Worm (Caenorhabditis elegans) whole organism, midembryonic: ENCODE results near the gene C49C3.20.

ENCODE experiments used
- T22C8.4 ChIP-seq: fragments of 200-800 bp; sonication (Bioruptor generic); IDR thresholded peaks from 2 replicates; pipeline ENCODE4 v1.3.6; 2022; ENCODE audit warnings: missing genetic modification characterization, missing compliant biosample characterization
- klf-2 ChIP-seq: fragments of 200-800 bp; sonication (Bioruptor generic); conservative IDR thresholded peaks from 2 replicates; pipeline ENCODE4 v1.3.6; 2022; ENCODE audit warnings: missing genetic modification reagents, missing genetic modification characterization, missing compliant biosample characterization
- med-1 ChIP-seq: sonication (generic microtip); optimal IDR thresholded peaks from 2 replicates; lab custom pipeline; 2017; ENCODE audit warnings: missing genetic modification characterization, mild to moderate bottlenecking, missing compliant biosample characterization, antibody characterized with exemption, missing genetic modification reagents; ENCODE audit not compliant: insufficient read depth
- ref-1 ChIP-seq: fragments of 200-800 bp; sonication (Bioruptor generic); conservative IDR thresholded peaks from 2 replicates; pipeline ENCODE4 v1.3.6; 2022; ENCODE audit warnings: missing genetic modification reagents, missing genetic modification characterization, missing compliant biosample characterization
- ztf-23 ChIP-seq: fragments of 200-800 bp; sonication (Bioruptor generic); IDR thresholded peaks from 2 replicates; pipeline ENCODE4 v1.3.6; 2022; ENCODE audit warnings: missing genetic modification reagents, missing genetic modification characterization, missing compliant biosample characterization

DNA sequence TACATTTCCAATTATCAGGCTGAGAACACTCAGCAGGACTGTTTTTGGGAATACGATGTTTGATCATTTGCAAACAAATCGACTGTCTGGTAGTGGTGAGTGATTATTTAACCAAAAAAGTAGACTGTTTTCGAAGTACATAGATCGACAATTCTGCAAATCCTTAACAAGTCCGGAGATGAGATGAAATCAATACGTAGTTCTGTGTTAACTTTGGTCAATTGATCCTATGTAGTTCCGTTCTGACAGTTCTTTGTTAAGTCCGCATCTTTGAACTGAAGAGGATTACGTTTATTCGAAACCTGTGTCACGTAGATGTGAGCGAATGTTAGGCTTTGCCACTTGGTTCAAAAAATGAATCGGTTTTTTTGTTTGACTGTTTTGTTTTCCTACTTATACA lies 35.3 kb upstream of the C49C3.20 start, which contains the start of gene clec-199:
- TF ChIP-seq klf-2 (GFP tag; lab: Robert Waterston, UW) (no peak), ztf-23 (no peak), T22C8.4 (GFP tag; lab: Robert Waterston, UW) (no peak), med-1 (GFP tag; lab: Kevin White, UChicago) (no peak), ref-1 (GFP tag; lab: Robert Waterston, UW) (no peak)
